Worm (Caenorhabditis elegans): Measurements from ENCODE around the gene Y73B3A.8.
"Not testable (repeated sequence)": the region's sequence is repeated elsewhere in the genome, so short reads cannot be mapped to it uniquely, and the experiment has no call there.

Gene Y73B3A.8

DNA sequence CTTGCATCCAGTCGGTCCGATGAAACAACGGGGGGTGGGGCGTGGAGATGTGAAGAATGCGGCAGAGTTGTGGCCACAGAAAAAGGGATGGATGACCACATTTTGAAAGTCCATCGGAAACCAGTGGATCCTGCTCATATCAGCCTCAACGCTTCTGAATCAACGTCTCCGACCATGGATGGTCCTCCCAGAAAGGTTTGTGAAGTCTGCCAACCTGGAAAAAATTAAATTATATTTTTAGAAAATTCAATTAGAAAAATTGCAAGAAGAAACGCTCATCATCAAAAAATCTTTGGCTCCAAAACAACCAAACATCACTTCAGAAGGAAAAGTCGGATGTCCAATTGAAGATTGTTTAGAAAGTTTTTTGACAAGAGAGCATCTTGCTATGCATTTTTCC, at the start of gene Y73B3A.8:
Y73B3A.8 (minus strand) TSS at position 101 of the 400 bp plus-strand sequence.
- no peak for TF ChIP-seq ceh-36 (tag; optimal IDR thresholded peaks at IDR 0.05)
- TF ChIP-seq hnd-1 (tag; optimal IDR thresholded peaks at IDR 0.05): no peak
- no peak for TF ChIP-seq hmg-4 (GFP tag; optimal IDR thresholded peaks at IDR 0.05)
- no peak for TF ChIP-seq tra-4 (tag; optimal IDR thresholded peaks at IDR 0.05)
- no peak for TF ChIP-seq aly-1 (tag; optimal IDR thresholded peaks at IDR 0.05)
- TF ChIP-seq hmbx-1 (tag; optimal IDR thresholded peaks at IDR 0.05): no peak
- TF ChIP-seq sea-1 (GFP tag; conservative IDR thresholded peaks at IDR 0.05): no peak

DNA sequence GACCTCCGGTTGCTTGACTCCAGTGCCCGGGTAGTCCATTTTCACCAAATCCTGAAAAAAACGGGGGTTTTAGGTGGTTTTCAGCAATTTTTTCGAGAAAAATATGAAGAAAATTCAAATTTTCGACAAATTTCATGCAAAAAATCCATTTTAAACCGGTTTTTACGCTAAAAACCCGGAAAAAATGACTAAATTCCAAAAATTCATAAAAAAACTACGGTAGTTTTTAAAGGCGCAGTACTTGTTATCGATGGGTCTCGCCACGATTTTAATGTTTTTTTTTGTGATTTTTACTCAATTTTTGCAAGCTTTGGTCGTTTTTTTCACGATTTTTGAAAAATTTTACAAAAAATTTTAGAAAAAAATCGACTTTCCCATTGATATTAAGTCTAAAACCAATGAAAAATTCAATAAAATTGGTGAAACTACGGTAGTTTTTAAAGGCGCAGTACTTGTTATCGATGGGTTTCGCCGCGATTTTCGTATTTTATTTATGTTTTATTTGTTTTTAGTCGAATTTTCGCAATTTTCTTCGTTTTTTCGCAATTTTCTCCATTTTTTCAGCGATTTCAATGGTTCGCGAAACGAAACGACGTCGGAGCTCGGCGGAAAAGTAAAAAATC, 41.2 kb upstream of the Y73B3A.8 start, which contains the start of the genes T08D2.6 and chkr-1:
T08D2.6 (minus strand) TSS at position 51 of the 623 bp plus-strand sequence.
chkr-1 (plus strand) TSS at position 573 of the 623 bp plus-strand sequence.
- TF ChIP-seq hmbx-1, aly-1, F13C5.2 (tag; optimal IDR thresholded peaks at IDR 0.05): not testable (repeated sequence)

DNA sequence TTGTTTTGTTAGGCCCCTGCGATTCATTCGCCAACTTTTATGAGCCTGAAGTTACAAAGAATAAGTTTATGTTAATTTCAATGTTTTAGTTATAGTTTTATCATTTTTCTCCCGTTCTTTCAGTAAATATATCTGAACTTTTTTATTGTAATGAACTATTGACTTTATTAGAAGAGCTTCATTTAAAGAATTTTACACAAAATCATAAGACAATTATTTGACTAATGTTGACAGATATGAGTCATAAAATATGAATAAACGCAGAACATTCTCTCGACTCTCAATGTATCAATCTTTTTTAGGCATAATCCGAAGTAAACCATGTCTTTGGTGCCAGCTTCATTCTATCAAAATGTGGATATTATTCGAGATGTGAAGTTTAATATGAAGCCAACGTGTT, 36.0 kb upstream of the Y73B3A.8 start, which contains the start of the genes T08D2.5 and T08D2.4:
T08D2.5 (plus strand) TSS at position 301 of the 400 bp plus-strand sequence.
T08D2.4 (plus strand) TSS at position 322 of the 400 bp plus-strand sequence.
- no peak for TF ChIP-seq tbx-37 (GFP tag; conservative IDR thresholded peaks at IDR 0.05)

DNA sequence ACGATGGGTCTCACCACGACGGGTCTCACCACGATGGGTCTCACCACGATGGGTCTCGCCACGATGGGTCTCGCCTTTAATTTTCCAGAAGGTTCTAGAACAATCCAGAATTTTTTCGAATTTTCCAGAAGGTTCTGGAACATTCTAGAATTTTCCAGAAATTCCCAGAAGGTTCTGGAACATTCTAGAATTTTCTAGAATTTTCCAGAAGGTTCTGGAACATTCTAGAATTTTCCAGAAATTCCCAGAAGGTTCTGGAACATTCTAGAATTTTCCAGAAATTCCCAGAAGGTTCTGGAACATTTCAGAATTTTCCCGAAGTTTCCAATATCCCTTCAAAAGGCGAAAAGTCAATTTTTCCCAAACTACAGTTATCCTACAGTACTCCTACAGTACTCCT, 28.5 kb upstream of the Y73B3A.8 start:
- TF ChIP-seq pes-1 (GFP tag; IDR thresholded peaks at IDR 0.05): 0 out of 2 replicates have a peak, but pooled peaks have one; percentile 26

DNA sequence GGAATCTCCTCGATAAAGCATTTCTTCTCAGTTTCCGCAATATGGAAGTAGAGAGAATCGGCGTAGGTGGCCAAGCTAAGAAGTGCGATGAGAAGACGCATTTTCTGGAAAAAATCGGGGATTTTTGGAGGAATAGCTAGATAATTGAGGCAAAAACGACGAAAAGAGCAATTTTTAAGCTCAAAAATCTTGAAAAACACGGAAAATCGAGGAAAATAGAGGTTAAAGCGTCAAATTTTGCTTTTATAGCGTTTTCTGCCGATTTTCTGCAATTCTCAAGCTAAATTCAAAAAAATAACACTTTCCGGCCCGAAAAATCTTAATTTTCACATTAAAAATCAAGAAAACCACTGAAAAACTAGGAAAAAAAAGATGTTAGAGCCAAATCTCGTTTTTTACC, 22.0 kb upstream of the Y73B3A.8 start, which contains the start of gene tmed-12:
tmed-12 (minus strand) TSS at position 101 of the 400 bp plus-strand sequence.
- TF ChIP-seq hmg-4 (GFP tag; optimal IDR thresholded peaks at IDR 0.05); ceh-36 (tag; optimal IDR thresholded peaks at IDR 0.05); hmbx-1 (tag; optimal IDR thresholded peaks at IDR 0.05): not testable (repeated sequence)

DNA sequence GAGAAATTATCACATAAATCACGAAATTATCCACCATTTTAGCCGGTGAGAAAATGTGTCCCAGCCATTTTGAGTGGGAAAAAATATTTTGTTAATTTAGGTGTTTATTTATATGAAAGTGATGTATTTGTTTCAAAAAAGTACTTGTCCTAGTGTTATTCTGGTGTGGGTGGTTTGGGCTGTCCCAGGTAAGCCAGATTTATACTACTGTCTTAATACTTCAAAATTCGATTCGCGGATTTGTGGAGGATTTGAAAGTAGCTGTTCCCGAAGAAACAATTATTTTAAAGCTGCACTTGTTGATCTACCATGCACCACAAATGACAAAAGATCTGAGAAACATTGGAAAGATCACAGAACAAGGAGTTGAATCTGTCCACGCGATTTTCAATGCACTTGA, 6.8 kb upstream of the Y73B3A.8 start, which contains the start of gene Y73B3A.11:
Y73B3A.11 (plus strand) TSS at position 301 of the 400 bp plus-strand sequence.
- TF ChIP-seq pes-1 (GFP tag; IDR thresholded peaks at IDR 0.05): no peak
- no peak for TF ChIP-seq hmbx-1 (tag; optimal IDR thresholded peaks at IDR 0.05)
- no peak for TF ChIP-seq hmg-4 (GFP tag; optimal IDR thresholded peaks at IDR 0.05)
- no peak for TF ChIP-seq B0310.2 (tag; optimal IDR thresholded peaks at IDR 0.05)
- no peak for TF ChIP-seq tbx-37 (GFP tag; conservative IDR thresholded peaks at IDR 0.05)
- no peak for TF ChIP-seq ceh-13 (GFP tag; optimal IDR thresholded peaks at IDR 0.05)
- TF ChIP-seq tra-4 (tag; optimal IDR thresholded peaks at IDR 0.05): no peak
- TF ChIP-seq ama-1 (optimal IDR thresholded peaks at IDR 0.05): no peak
- no peak for TF ChIP-seq flt-1 (GFP tag; IDR thresholded peaks at IDR 0.05)
- no peak for TF ChIP-seq scrt-1 (GFP tag; IDR thresholded peaks at IDR 0.05)
- no peak for TF ChIP-seq ets-7 (tag; optimal IDR thresholded peaks at IDR 0.05)
- no peak for TF ChIP-seq aly-1 (tag; optimal IDR thresholded peaks at IDR 0.05)
- no peak for TF ChIP-seq ceh-36 (tag; optimal IDR thresholded peaks at IDR 0.05)
- TF ChIP-seq hnd-1 (tag; optimal IDR thresholded peaks at IDR 0.05): no peak
- no peak for TF ChIP-seq F13C5.2 (tag; optimal IDR thresholded peaks at IDR 0.05)
- TF ChIP-seq sea-1 (GFP tag; conservative IDR thresholded peaks at IDR 0.05): no peak
- TF ChIP-seq tbx-11 (GFP tag; IDR thresholded peaks at IDR 0.05): no peak

DNA sequence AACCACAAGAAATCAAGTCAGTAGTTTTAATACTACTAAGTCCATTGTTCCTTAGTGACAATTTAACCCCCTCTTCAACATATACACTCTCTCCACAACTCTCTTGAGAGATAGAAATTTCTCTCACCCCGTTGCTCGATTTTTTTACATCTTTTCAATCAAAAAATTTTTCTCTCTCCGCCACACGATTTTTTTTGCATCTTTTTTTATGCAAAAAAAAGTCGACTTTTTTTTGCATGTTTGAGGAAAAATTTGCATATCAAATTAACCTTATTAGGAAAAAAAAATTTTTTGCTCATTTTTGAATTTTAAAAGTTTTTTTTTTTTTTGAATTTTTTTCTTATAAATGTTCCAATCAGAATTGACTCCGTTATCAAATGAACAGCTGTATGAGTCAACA, 5.8 kb upstream of the Y73B3A.8 start:
- no peak for TF ChIP-seq tbx-11 (GFP tag; IDR thresholded peaks at IDR 0.05)
- TF ChIP-seq ets-7 (tag; optimal IDR thresholded peaks at IDR 0.05): no peak
- TF ChIP-seq scrt-1 (GFP tag; IDR thresholded peaks at IDR 0.05): no peak
- TF ChIP-seq aly-1 (tag; optimal IDR thresholded peaks at IDR 0.05): no peak
- no peak for TF ChIP-seq F13C5.2 (tag; optimal IDR thresholded peaks at IDR 0.05)
- no peak for TF ChIP-seq tbx-37 (GFP tag; conservative IDR thresholded peaks at IDR 0.05)
- TF ChIP-seq flt-1 (GFP tag; IDR thresholded peaks at IDR 0.05): no peak
- TF ChIP-seq pes-1 (GFP tag; IDR thresholded peaks at IDR 0.05): no peak
- TF ChIP-seq tra-4 (tag; optimal IDR thresholded peaks at IDR 0.05): no peak
- no peak for TF ChIP-seq hnd-1 (tag; optimal IDR thresholded peaks at IDR 0.05)
- TF ChIP-seq hmg-4 (GFP tag; optimal IDR thresholded peaks at IDR 0.05): no peak
- no peak for TF ChIP-seq ama-1 (optimal IDR thresholded peaks at IDR 0.05)
- no peak for TF ChIP-seq ceh-36 (tag; optimal IDR thresholded peaks at IDR 0.05)
- no peak for TF ChIP-seq sea-1 (GFP tag; conservative IDR thresholded peaks at IDR 0.05)
- no peak for TF ChIP-seq ceh-13 (GFP tag; optimal IDR thresholded peaks at IDR 0.05)
- no peak for TF ChIP-seq B0310.2 (tag; optimal IDR thresholded peaks at IDR 0.05)
- no peak for TF ChIP-seq hmbx-1 (tag; optimal IDR thresholded peaks at IDR 0.05)

DNA sequence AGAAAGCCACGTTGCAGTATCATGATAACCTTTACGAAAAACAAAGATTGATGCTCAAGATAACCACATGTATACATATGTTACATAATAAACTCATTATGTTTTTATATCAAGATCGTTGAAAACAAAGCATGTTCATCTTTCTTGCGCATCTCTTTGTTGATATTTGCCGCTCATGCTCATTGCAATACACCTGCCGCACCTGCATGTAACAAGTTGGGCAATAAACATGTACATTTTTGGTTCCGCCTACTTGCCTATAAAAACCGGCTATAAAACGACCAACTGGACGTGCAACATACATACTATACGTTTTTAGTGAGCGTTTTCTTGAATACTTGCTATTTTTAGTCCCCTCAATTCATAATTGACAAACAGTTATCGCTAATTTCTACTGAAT, 21.7 kb downstream of the Y73B3A.8 start, which contains the start of gene fbxa-16:
fbxa-16 (plus strand) TSS at position 301 of the 400 bp plus-strand sequence.
- not testable (repeated sequence) for TF ChIP-seq hnd-1 (tag; optimal IDR thresholded peaks at IDR 0.05); sea-1 (GFP tag; conservative IDR thresholded peaks at IDR 0.05); pes-1 (GFP tag; IDR thresholded peaks at IDR 0.05)

DNA sequence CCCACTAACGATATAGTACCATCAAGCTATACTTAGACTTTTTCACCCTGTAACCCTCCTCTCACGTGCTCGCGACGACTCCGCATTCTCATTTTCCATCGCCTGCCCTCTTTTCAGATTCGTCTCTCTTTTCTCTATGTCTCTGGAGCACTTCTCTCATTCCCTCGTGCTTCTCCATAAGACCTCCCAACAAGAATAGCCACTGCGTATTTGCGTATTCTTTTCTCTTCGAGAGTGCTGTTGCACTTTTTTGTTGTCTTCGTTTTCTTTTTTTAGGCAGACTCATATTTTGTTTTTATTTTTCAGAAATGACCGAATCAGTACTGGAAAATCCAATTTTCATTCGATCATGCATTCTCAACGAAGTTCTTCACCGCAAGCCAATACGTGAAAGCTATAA, 24.0 kb downstream of the Y73B3A.8 start, which contains the start of gene fbxa-222:
fbxa-222 (plus strand) TSS at position 301 of the 400 bp plus-strand sequence.
- TF ChIP-seq ceh-36 (tag; optimal IDR thresholded peaks at IDR 0.05) (no peak), flt-1 (GFP tag; IDR thresholded peaks at IDR 0.05) (no peak), F13C5.2 (tag; optimal IDR thresholded peaks at IDR 0.05) (no peak), ets-7 (tag; optimal IDR thresholded peaks at IDR 0.05) (no peak), pes-1 (GFP tag; IDR thresholded peaks at IDR 0.05) (no peak), hmg-4 (GFP tag; optimal IDR thresholded peaks at IDR 0.05) (no peak), ama-1 (optimal IDR thresholded peaks at IDR 0.05) (no peak), B0310.2 (tag; optimal IDR thresholded peaks at IDR 0.05) (no peak), hmbx-1 (tag; optimal IDR thresholded peaks at IDR 0.05) (no peak), scrt-1 (GFP tag; IDR thresholded peaks at IDR 0.05) (no peak), ceh-13 (GFP tag; optimal IDR thresholded peaks at IDR 0.05) (no peak), hnd-1 (tag; optimal IDR thresholded peaks at IDR 0.05) (no peak)
